Worm (Caenorhabditis elegans): ENCODE results near the gene ifb-2.

Gene ifb-2

DNA sequence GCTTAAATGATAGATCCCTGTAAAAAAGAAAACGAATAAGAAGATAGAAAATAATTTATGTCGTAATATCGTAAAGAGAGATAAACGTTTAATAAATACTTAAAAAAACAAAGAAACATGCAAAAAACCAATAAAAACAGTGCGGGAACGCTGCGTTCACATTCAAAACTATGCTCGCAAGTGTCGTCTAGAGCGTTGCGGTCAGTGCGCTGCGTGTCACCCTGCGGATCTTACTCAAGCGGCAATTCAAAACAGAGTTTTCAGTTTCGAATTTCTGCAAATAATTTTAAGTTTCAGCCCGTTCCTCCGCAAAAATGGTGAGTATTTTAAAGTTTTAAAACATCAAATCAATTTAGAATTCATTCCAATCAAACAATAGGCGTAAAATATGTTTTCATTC lies 35.2 kb upstream of the ifb-2 start, which contains the start of the genes tiar-1 and lelo-4 (continued):
- TF ChIP-seq ceh-90 (tag; optimal IDR thresholded peaks at IDR 0.05) (no peak), egl-13 (tag; optimal IDR thresholded peaks at IDR 0.05) (no peak), nhr-85 (tag) (peak; percentile 72), skn-1 (tag; optimal IDR thresholded peaks at IDR 0.05) (peak; percentile 58), ztf-11 (tag; optimal IDR thresholded peaks at IDR 0.05) (no peak), nhr-76 (tag; optimal IDR thresholded peaks at IDR 0.05) (no peak), sox-4 (tag; optimal IDR thresholded peaks at IDR 0.05) (no peak), elt-3 (tag; optimal IDR thresholded peaks at IDR 0.05) (peak in 1 of 6 experiments; percentile 58), fkh-4 (tag; optimal IDR thresholded peaks at IDR 0.05; ENCODE audit: borderline replicate concordance) (no peak), isw-1 (GFP tag; IDR thresholded peaks at IDR 0.05) (peak; percentile 50), hlh-4 (tag; optimal IDR thresholded peaks at IDR 0.05) (no peak), snpc-4 (tag; optimal IDR thresholded peaks at IDR 0.05) (peak; percentile 45), Y116A8C.19 (tag; optimal IDR thresholded peaks at IDR 0.05; ENCODE audit: borderline replicate concordance) (no peak), unc-86 (tag; optimal IDR thresholded peaks at IDR 0.05) (peak; percentile 29), ets-5 (GFP tag; IDR thresholded peaks at IDR 0.05) (no peak), unc-62 (GFP tag; optimal IDR thresholded peaks at IDR 0.05) (no peak), ceh-88 (GFP tag; IDR thresholded peaks at IDR 0.05) (no peak), vab-15 (tag; optimal IDR thresholded peaks at IDR 0.05) (no peak), C04F5.9 (tag; optimal IDR thresholded peaks at IDR 0.05) (no peak), egl-27 (tag; optimal IDR thresholded peaks at IDR 0.05) (no peak), xbp-1 (tag; optimal IDR thresholded peaks at IDR 0.05) (peak; percentile 63), ceh-8 (GFP tag; optimal IDR thresholded peaks at IDR 0.05) (no peak), ztf-4 (tag; optimal IDR thresholded peaks at IDR 0.05) (no peak), efl-3 (GFP tag; optimal IDR thresholded peaks at IDR 0.05) (no peak), mef-2 (tag; optimal IDR thresholded peaks at IDR 0.05) (no peak), efl-1 (optimal IDR thresholded peaks at IDR 0.05) (peak; percentile 24 to 91), efl-1 (GFP tag; optimal IDR thresholded peaks at IDR 0.05 in 1 of 2) (peak; percentile 90 to 98), nhr-47 (tag; optimal IDR thresholded peaks at IDR 0.05) (peak; percentile 42), fkh-8 (tag; optimal IDR thresholded peaks at IDR 0.05) (peak; percentile 44), mab-9 (GFP tag; IDR thresholded peaks at IDR 0.05) (no peak), elt-2 (tag; optimal IDR thresholded peaks at IDR 0.05) (no peak)

DNA sequence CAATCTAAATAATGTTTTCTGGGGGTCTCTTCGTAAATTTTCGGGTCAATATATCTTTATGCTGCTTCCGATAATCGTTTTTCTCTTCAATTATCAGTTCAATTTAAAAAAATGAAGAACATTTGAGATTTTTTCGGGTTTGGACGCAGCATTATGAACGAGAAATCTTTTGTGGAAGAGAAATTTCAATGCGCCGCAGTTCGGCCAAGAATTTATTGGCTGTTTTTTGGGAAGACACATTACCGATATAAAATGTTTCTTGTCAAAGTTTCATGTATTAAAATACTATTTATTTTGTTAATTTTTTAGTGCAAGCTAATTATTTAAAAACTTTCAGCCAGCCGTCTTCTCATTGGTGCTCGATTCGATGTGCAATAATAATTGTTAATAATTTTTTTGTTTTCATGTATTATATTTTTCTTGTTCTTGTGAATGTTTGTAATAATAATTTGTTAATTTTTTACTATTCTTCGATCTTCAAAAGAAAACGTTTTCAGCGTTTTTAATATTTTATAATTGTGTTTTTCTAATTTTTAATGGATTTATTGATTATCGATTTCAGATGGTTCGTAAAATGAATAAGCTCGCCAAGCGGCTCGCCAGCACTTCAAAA lies 34.1 kb upstream of the ifb-2 start, which contains the start of the genes C18A3.10 and C18A3.3:
TSS of gene C18A3.10 (minus strand) at position 101 of the 613 bp plus-strand sequence.
TSS of gene C18A3.3 (plus strand) at position 563 of the 613 bp plus-strand sequence.
- peak in 1 of 3 experiments; percentile 14 for TF ChIP-seq dpl-1 (GFP tag; optimal IDR thresholded peaks at IDR 0.05)
- TF ChIP-seq efl-1 (optimal IDR thresholded peaks at IDR 0.05), result no peak
- peak in 1 of 2 experiments; percentile 7 for TF ChIP-seq efl-1 (GFP tag; optimal IDR thresholded peaks at IDR 0.05 in 1 of 2)
- TF ChIP-seq rnt-1 (tag; optimal IDR thresholded peaks at IDR 0.05), result no peak

DNA sequence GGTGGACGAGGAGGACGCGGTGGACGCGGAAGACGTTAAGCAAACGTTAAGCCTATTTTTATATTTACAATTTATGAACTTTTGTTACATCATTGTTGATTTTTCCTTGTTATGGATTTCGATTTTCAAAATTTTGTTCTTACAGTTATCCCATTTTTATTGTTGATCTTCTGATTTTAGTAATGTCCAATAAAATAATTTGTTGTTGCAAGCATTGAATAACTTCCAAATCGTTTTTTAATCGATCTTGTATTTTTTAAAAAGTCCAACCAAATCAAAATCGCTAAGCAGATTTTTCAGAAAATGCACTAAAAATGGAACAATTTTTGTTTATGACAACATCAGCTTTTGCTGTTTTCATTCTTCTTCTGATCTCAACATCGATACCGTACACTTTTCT lies 32.2 kb upstream of the ifb-2 start, which contains the start of gene zipt-3:
TSS of gene zipt-3 (plus strand) at position 301 of the 400 bp plus-strand sequence.
- TF ChIP-seq aly-2 (tag; optimal IDR thresholded peaks at IDR 0.05) (no peak), dpl-1 (GFP tag; optimal IDR thresholded peaks at IDR 0.05) (no peak), tlp-1 (tag; optimal IDR thresholded peaks at IDR 0.05) (no peak), lin-39 (tag; optimal IDR thresholded peaks at IDR 0.05) (no peak), ces-1 (GFP tag; optimal IDR thresholded peaks at IDR 0.05) (no peak), nhr-85 (tag) (no peak), lsy-2 (tag; optimal IDR thresholded peaks at IDR 0.05) (no peak), nhr-20 (tag; optimal IDR thresholded peaks at IDR 0.05) (no peak), mdl-1 (tag; optimal IDR thresholded peaks at IDR 0.05) (no peak)

All from whole organism, L1 larva.